Worm (Caenorhabditis elegans): ENCODE data around the gene C24D10.49.

- TF ChIP-seq ets-4 (tag; optimal IDR thresholded peaks at IDR 0.05) (no peak), nhr-11 (tag; optimal IDR thresholded peaks at IDR 0.05) (no peak), ceh-6 (GFP tag; optimal IDR thresholded peaks at IDR 0.05) (no peak), K02D7.2 (tag; optimal IDR thresholded peaks at IDR 0.05) (no peak), nfya-1 (tag; optimal IDR thresholded peaks at IDR 0.05) (no peak)
Observed at ce11 chrIV:5136523-5136922, 20.6 kb downstream of the C24D10.49 start.
